Fruit fly (Drosophila melanogaster) whole organism, prepupa: ENCODE results near the gene CG5180.

ENCODE experiments used
- CG11762 ChIP-seq: fragments of 200-800 bp; sonication (Bioruptor generic); optimal IDR thresholded peaks from 3 replicates; lab custom pipeline; 2016; ENCODE audit warnings: missing biosample characterization, missing genetic modification characterization; ENCODE audit not compliant: insufficient read depth
- CG11902 ChIP-seq: fragments of 200-800 bp; sonication (Bioruptor generic); optimal IDR thresholded peaks from 3 replicates; lab custom pipeline; 2016; ENCODE audit warnings: missing biosample characterization, missing genetic modification characterization
- CG1621 ChIP-seq: fragments of 200-800 bp; sonication (Bioruptor generic); optimal IDR thresholded peaks from 3 replicates; lab custom pipeline; 2018; ENCODE audit warnings: missing biosample characterization, mild to moderate bottlenecking, missing genetic modification characterization
- CG3919 ChIP-seq: fragments of 200-800 bp; sonication (Bioruptor generic); optimal IDR thresholded peaks from 3 replicates; lab custom pipeline; 2016; ENCODE audit warnings: missing biosample characterization, missing genetic modification characterization
- CG6163 ChIP-seq: fragments of 200-800 bp; sonication (Bioruptor generic); IDR thresholded peaks from 3 replicates; pipeline ENCODE4 v1.3.6; 2022; ENCODE audit warnings: missing biosample characterization, missing genetic modification characterization
- CG8119 ChIP-seq: fragments of 200-800 bp; sonication (Bioruptor generic); IDR thresholded peaks from 3 replicates; pipeline ENCODE4 v1.3.6; 2022; ENCODE audit warnings: missing biosample characterization, missing genetic modification characterization
- Hr39 ChIP-seq: fragments of 200-800 bp; sonication (Bioruptor generic); optimal IDR thresholded peaks from 2 replicates; lab custom pipeline; 2016; ENCODE audit warnings: missing biosample characterization, missing genetic modification characterization
- Lpt ChIP-seq: fragments of 200-800 bp; sonication (Bioruptor generic); optimal IDR thresholded peaks from 3 replicates; lab custom pipeline; 2016; ENCODE audit warnings: missing biosample characterization, missing genetic modification characterization
- Met ChIP-seq: fragments of 200-800 bp; sonication (Bioruptor generic); optimal IDR thresholded peaks from 3 replicates; lab custom pipeline; 2016; ENCODE audit warnings: missing biosample characterization, missing genetic modification characterization
- acj6 ChIP-seq: fragments of 200-800 bp; sonication (Bioruptor generic); optimal IDR thresholded peaks from 3 replicates; lab custom pipeline; 2016; ENCODE audit warnings: missing biosample characterization, missing genetic modification characterization
- fd85E ChIP-seq: fragments of 200-800 bp; sonication (Bioruptor generic); optimal IDR thresholded peaks from 3 replicates; lab custom pipeline; 2016; ENCODE audit warnings: missing biosample characterization, missing genetic modification characterization
- fkh ChIP-seq: fragments of 200-800 bp; sonication (Bioruptor generic); optimal IDR thresholded peaks from 3 replicates; lab custom pipeline; 2017; ENCODE audit warnings: missing biosample characterization, mild to moderate bottlenecking, missing genetic modification characterization, moderate library complexity

DNA sequence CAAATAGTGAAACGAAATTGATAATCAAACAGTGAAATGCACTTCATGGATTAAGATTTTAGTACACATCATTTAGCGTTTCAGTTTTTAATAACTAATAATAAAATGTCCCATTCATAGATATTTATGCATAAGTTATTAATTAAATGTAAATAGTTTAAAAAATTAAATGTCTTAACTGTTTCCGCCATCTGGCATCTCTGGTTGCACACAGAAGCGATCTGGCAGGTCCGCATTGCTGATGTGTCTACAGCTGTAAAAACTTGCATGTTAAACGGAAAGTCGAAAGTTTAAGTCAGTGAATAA lies 30.7 kb downstream of the CG5180 start, which contains the start of gene Srp72:
- TF ChIP-seq CG8119 (peak; percentile 58; the same call in 1 of the 3 replicates), CG1621 (no peak), CG3919 (GFP tag; lab: Kevin White, UChicago) (peak; percentile 52), CG6163 (GFP tag; lab: Robert Waterston, UW) (no peak), fkh (GFP tag; lab: Kevin White, UChicago) (peak; percentile 13), fd85E (GFP tag; lab: Kevin White, UChicago) (no peak), CG11902 (GFP tag; lab: Kevin White, UChicago) (peak; percentile 46), Lpt (GFP tag; lab: Kevin White, UChicago) (peak; percentile 35), CG11762 (GFP tag; lab: Kevin White, UChicago) (no peak), acj6 (GFP tag; lab: Kevin White, UChicago) (peak; percentile 58), Hr39 (GFP tag; lab: Kevin White, UChicago) (peak; percentile 45), Met (GFP tag; lab: Kevin White, UChicago) (peak; percentile 55)
